Worm (Caenorhabditis elegans): ENCODE data around the gene lelo-3.

The lelo-3 gene

ce11 chrX:6059163-6059782, 36.9 kb upstream of the lelo-3 start (continued):
- TF ChIP-seq zip-2 (tag; optimal IDR thresholded peaks at IDR 0.05) (no peak), lin-15B (tag; optimal IDR thresholded peaks at IDR 0.05) (no peak), nhr-28 (tag; optimal IDR thresholded peaks at IDR 0.05) (peak; percentile 47), Y5F2A.4 (GFP tag; optimal IDR thresholded peaks at IDR 0.05) (no peak), rbr-2 (tag; optimal IDR thresholded peaks at IDR 0.05) (no peak), T20F7.1 (GFP tag; optimal IDR thresholded peaks at IDR 0.05) (no peak), lin-38 (GFP tag; IDR thresholded peaks at IDR 0.05) (no peak), madf-5 (GFP tag; IDR thresholded peaks at IDR 0.05) (no peak), zfp-3 (GFP tag; conservative IDR thresholded peaks at IDR 0.05) (no peak), lsy-2 (tag; optimal IDR thresholded peaks at IDR 0.05) (no peak), hif-1 (tag; optimal IDR thresholded peaks at IDR 0.05) (no peak), dmd-9 (GFP tag; IDR thresholded peaks at IDR 0.05) (no peak), nhr-111 (GFP tag; optimal IDR thresholded peaks at IDR 0.05) (no peak), set-16 (GFP tag; IDR thresholded peaks at IDR 0.05) (no peak), dpl-1 (GFP tag; optimal IDR thresholded peaks at IDR 0.05) (no peak), aly-2 (tag; optimal IDR thresholded peaks at IDR 0.05) (no peak), fkh-10 (GFP tag; optimal IDR thresholded peaks at IDR 0.05) (no peak), lin-13 (GFP tag; optimal IDR thresholded peaks at IDR 0.05) (no peak), ama-1 (optimal IDR thresholded peaks at IDR 0.05) (no peak), spr-1 (tag; optimal IDR thresholded peaks at IDR 0.05) (no peak), F26F4.8 (GFP tag; conservative IDR thresholded peaks at IDR 0.05) (no peak), D1046.2 (GFP tag; IDR thresholded peaks at IDR 0.05) (no peak), lin-1 (GFP tag; IDR thresholded peaks at IDR 0.05) (no peak), attf-4 (tag; optimal IDR thresholded peaks at IDR 0.05) (no peak), pqm-1 (tag; optimal IDR thresholded peaks at IDR 0.05) (peak; percentile 51), pha-4 (GFP tag; IDR thresholded peaks at IDR 0.05) (no peak), pha-4 (tag; optimal IDR thresholded peaks at IDR 0.05) (no peak), hmg-1.1 (GFP tag; IDR thresholded peaks at IDR 0.05) (no peak), daf-19 (GFP tag; conservative IDR thresholded peaks at IDR 0.05) (no peak), nhr-25 (tag; optimal IDR thresholded peaks at IDR 0.05; ENCODE audit: borderline replicate concordance, insufficient read depth) (no peak), lin-39 (tag; optimal IDR thresholded peaks at IDR 0.05) (no peak), egl-43 (GFP tag; IDR thresholded peaks at IDR 0.05) (no peak), lir-3 (tag; optimal IDR thresholded peaks at IDR 0.05) (no peak), cey-2 (tag; optimal IDR thresholded peaks at IDR 0.05; ENCODE audit: borderline replicate concordance, insufficient read depth) (no peak), unc-62 (GFP tag; optimal IDR thresholded peaks at IDR 0.05 in 1 of 2) (peak in 1 of 2 experiments; percentile 92), unc-62 (tag; optimal IDR thresholded peaks at IDR 0.05) (no peak), duxl-1 (tag; optimal IDR thresholded peaks at IDR 0.05; ENCODE audit: poor library complexity) (no peak), mxl-3 (GFP tag; optimal IDR thresholded peaks at IDR 0.05) (no peak), ceh-28 (tag; optimal IDR thresholded peaks at IDR 0.05) (no peak), F44E2.7 (GFP tag; IDR thresholded peaks at IDR 0.05) (no peak), daf-8 (GFP tag; IDR thresholded peaks at IDR 0.05) (no peak), mep-1 (tag; optimal IDR thresholded peaks at IDR 0.05) (peak; percentile 12), ztf-11 (tag; optimal IDR thresholded peaks at IDR 0.05) (no peak), ZK546.5 (tag; optimal IDR thresholded peaks at IDR 0.05) (no peak), unc-130 (GFP tag; optimal IDR thresholded peaks at IDR 0.05) (no peak), ceh-32 (tag; optimal IDR thresholded peaks at IDR 0.05; ENCODE audit: poor library complexity) (no peak), dmd-8 (GFP tag; IDR thresholded peaks at IDR 0.05) (no peak), nhr-102 (tag; optimal IDR thresholded peaks at IDR 0.05) (peak; percentile 20), ctbp-1 (GFP tag; IDR thresholded peaks at IDR 0.05) (no peak), dmd-6 (GFP tag; IDR thresholded peaks at IDR 0.05) (peak; percentile 55), zag-1 (tag; optimal IDR thresholded peaks at IDR 0.05) (no peak)

Data from whole organism, L4 larva.